Worm (Caenorhabditis elegans): ENCODE measurements around the gene daf-9.
A peak's percentile ranks its signal among the peaks of the same experiment; 100 is the strongest.

daf-9 gene

DNA sequence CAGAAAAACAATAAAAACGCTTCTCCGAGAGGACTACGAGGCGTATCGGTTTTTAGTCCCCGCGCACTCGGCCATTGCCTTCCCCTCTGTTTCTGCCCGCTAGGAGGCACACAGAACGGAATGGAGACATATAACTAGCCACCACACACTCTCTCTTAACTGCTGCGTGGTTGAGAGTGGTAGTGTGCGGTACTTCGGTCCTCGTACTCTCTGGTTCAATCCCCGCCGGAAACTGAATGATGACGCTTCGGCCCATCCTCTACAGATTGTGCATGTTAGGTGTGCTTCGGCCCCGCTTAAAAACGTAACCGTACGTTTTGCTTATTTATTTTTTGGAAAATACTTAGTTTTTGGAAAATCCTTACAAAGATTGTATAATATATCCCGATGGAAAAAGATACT lies 11.0 kb downstream of the daf-9 start, which contains the start of gene T13C5.6 (continued):
- TF ChIP-seq lin-13 (GFP tag; optimal IDR thresholded peaks at IDR 0.05) (peak; percentile 92), fkh-10 (GFP tag; optimal IDR thresholded peaks at IDR 0.05) (peak; percentile 92), hmg-1.1 (GFP tag; IDR thresholded peaks at IDR 0.05) (peak; percentile 98), spr-3 (GFP tag; optimal IDR thresholded peaks at IDR 0.05) (peak; percentile 89), ctbp-1 (GFP tag; IDR thresholded peaks at IDR 0.05) (peak; percentile 95), mxl-3 (GFP tag; optimal IDR thresholded peaks at IDR 0.05) (peak; percentile 89), mdl-1 (tag; optimal IDR thresholded peaks at IDR 0.05) (peak in 1 of 2 experiments; percentile 74), unc-62 (GFP tag; optimal IDR thresholded peaks at IDR 0.05 in 1 of 2) (peak in 1 of 2 experiments; percentile 12), unc-62 (tag; optimal IDR thresholded peaks at IDR 0.05) (no peak), set-16 (GFP tag; IDR thresholded peaks at IDR 0.05) (peak; percentile 73), ces-1 (GFP tag; optimal IDR thresholded peaks at IDR 0.05) (peak; percentile 66), sdz-12 (GFP tag; optimal IDR thresholded peaks at IDR 0.05) (peak; percentile 94), F37D6.2 (tag; optimal IDR thresholded peaks at IDR 0.05) (peak; percentile 91), daf-12 (tag; optimal IDR thresholded peaks at IDR 0.05) (no peak), mdt-29 (GFP tag; IDR thresholded peaks at IDR 0.05) (peak; percentile 87), php-3 (GFP tag; IDR thresholded peaks at IDR 0.05) (peak; percentile 81), ama-1 (optimal IDR thresholded peaks at IDR 0.05) (no peak), R02D3.7 (tag; optimal IDR thresholded peaks at IDR 0.05) (no peak), F49E8.2 (tag; optimal IDR thresholded peaks at IDR 0.05; ENCODE audit: borderline replicate concordance) (peak; percentile 60), F44E2.7 (GFP tag; IDR thresholded peaks at IDR 0.05) (peak; percentile 84; the same call in 1 of the 2 replicates), ceh-44 (GFP tag; IDR thresholded peaks at IDR 0.05) (peak; percentile 79; the same call in 1 of the 2 replicates), nhr-25 (tag; optimal IDR thresholded peaks at IDR 0.05; ENCODE audit: borderline replicate concordance, insufficient read depth) (peak; percentile 50), Y48G9A.11 (GFP tag; IDR thresholded peaks at IDR 0.05) (peak; percentile 70), tra-1 (GFP tag; IDR thresholded peaks at IDR 0.05) (peak; percentile 93), Y5F2A.4 (GFP tag; optimal IDR thresholded peaks at IDR 0.05) (peak; percentile 83)

DNA sequence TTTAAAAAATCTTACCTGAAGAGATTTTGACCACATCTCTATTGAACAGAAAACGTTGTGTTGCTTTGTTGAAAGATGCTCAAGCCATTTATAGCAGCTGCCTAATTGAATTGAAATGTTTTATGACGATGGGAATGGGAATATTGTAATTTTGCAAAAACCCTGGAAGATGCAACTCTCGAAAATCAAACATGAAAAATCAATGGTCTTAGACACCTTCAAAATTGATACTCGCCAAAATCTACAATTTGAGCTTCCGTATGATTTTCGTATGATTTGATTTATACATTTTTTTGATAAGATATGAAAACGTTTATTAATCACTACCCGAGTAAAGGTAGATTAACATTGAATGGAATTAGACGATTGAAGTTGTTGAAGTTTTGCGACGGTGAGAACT lies 11.7 kb downstream of the daf-9 start, which contains the start of gene C14F11.7:
C14F11.7 (minus strand) TSS at position 101 of the 400 bp plus-strand sequence.
- TF ChIP-seq mdt-29 (GFP tag; IDR thresholded peaks at IDR 0.05) = no peak
- no peak for TF ChIP-seq mdl-1 (tag; optimal IDR thresholded peaks at IDR 0.05)
- no peak for TF ChIP-seq skn-1 (tag; optimal IDR thresholded peaks at IDR 0.05)
- TF ChIP-seq duxl-1 (tag; optimal IDR thresholded peaks at IDR 0.05; ENCODE audit: poor library complexity) = no peak
- no peak for TF ChIP-seq ceh-82 (tag; optimal IDR thresholded peaks at IDR 0.05)
- no peak for TF ChIP-seq unc-62 (GFP tag; optimal IDR thresholded peaks at IDR 0.05 in 1 of 2)
- no peak for TF ChIP-seq unc-62 (tag; optimal IDR thresholded peaks at IDR 0.05)
- no peak for TF ChIP-seq aly-2 (tag; optimal IDR thresholded peaks at IDR 0.05)
- no peak for TF ChIP-seq zfp-2 (tag; optimal IDR thresholded peaks at IDR 0.05)
- TF ChIP-seq dmd-6 (GFP tag; IDR thresholded peaks at IDR 0.05) = no peak
- TF ChIP-seq ztf-11 (tag; optimal IDR thresholded peaks at IDR 0.05) = no peak
- no peak for TF ChIP-seq Y48G9A.11 (GFP tag; IDR thresholded peaks at IDR 0.05)
- no peak for TF ChIP-seq daf-12 (tag; optimal IDR thresholded peaks at IDR 0.05)
- no peak for TF ChIP-seq nhr-28 (tag; optimal IDR thresholded peaks at IDR 0.05)

DNA sequence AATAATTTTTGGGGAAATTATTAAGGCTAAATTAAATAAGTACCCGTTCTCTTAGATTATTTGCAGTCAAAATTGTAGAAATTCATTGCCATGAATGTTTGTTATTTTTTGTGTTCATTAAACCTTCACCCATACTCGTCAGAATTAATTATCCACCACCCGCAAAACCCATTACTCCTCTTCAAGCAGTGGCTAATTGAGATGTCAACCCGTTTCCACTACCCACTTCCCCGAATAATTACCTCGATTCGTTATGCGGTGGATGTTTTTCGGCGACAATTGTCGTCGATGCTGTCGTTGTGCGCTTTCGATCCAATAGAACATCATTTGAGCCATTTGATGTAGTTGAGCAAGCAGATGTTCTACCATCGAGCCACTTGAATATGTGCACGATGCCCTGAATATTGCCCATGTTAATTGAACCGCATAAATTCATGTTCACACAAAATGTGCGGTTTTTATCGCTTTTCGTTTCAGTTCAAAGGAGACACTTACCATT lies 14.6 kb downstream of the daf-9 start:
- peak in 1 of 2 experiments; percentile 94 for TF ChIP-seq unc-62 (GFP tag; optimal IDR thresholded peaks at IDR 0.05 in 1 of 2)
- no peak for TF ChIP-seq unc-62 (tag; optimal IDR thresholded peaks at IDR 0.05)
- no peak for TF ChIP-seq hlh-11 (tag; optimal IDR thresholded peaks at IDR 0.05)

DNA sequence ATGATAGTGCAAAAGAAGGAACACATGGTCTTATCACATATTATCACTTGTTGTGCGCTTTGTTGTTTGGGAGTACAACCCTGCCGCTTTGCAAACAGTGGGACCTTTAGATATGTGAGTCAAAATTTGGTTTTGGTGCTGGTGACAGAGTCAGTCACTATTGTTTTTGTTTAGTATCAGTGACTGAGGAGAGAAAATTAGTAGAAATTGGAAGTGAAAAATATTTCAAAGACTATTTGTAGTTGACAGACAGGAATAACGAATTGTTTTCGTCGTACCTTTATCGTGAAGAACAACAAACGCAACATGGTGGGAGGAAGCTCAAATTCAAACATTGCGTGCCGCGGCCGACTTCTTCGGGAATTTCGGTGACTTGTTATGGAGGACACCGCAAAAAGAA lies 19.8 kb downstream of the daf-9 start, which contains the start of gene lrch-1:
lrch-1 (minus strand) TSS at position 101 of the 400 bp plus-strand sequence.
- TF ChIP-seq ceh-44 (GFP tag; IDR thresholded peaks at IDR 0.05) (no peak), aha-1 (tag) (peak; percentile 2)
